Fruit fly (Drosophila melanogaster) whole organism, prepupa: ENCODE measurements around the gene CG13599.

ENCODE experiments used
- Blimp-1 ChIP-seq: fragments of 200-800 bp; sonication (Bioruptor generic); optimal IDR thresholded peaks from 3 replicates; lab custom pipeline; 2017; ENCODE audit warnings: missing biosample characterization, missing genetic modification characterization, mild to moderate bottlenecking, moderate library complexity, missing genetic modification reagents
- CG10669 ChIP-seq: fragments of 200-800 bp; sonication (Bioruptor generic); optimal IDR thresholded peaks from 3 replicates; lab custom pipeline; 2018; ENCODE audit warnings: missing biosample characterization, mild to moderate bottlenecking, missing genetic modification characterization, moderate library complexity
- CG11294 ChIP-seq: fragments of 200-800 bp; sonication (Bioruptor generic); IDR thresholded peaks from 2 replicates; pipeline ENCODE4 v1.3.6; 2022; ENCODE audit warnings: missing biosample characterization, missing genetic modification characterization
- CG11762 ChIP-seq: fragments of 200-800 bp; sonication (Bioruptor generic); optimal IDR thresholded peaks from 3 replicates; lab custom pipeline; 2016; ENCODE audit warnings: missing biosample characterization, missing genetic modification characterization; ENCODE audit not compliant: insufficient read depth
- CG15336 ChIP-seq: fragments of 200-800 bp; sonication (Bioruptor generic); IDR thresholded peaks from 2 replicates; pipeline ENCODE4 v1.3.6; 2022; ENCODE audit warnings: missing biosample characterization, missing genetic modification characterization
- CG3032 ChIP-seq: fragments of 200-800 bp; optimal IDR thresholded peaks from 2 replicates; lab custom pipeline; 2019; ENCODE audit warnings: missing biosample characterization, mild to moderate bottlenecking, missing genetic modification characterization, moderate library complexity
- CG31627 ChIP-seq: fragments of 200-800 bp; sonication (Bioruptor generic); optimal IDR thresholded peaks from 3 replicates; lab custom pipeline; 2016; ENCODE audit warnings: missing biosample characterization, missing genetic modification characterization
- CG32006 ChIP-seq: fragments of 200-800 bp; sonication (Bioruptor generic); optimal IDR thresholded peaks from 3 replicates; lab custom pipeline; 2017; ENCODE audit warnings: missing biosample characterization, mild to moderate bottlenecking, missing genetic modification characterization
- CG34406 ChIP-seq: fragments of 200-800 bp; sonication (Bioruptor generic); optimal IDR thresholded peaks from 3 replicates; lab custom pipeline; 2016; ENCODE audit warnings: missing biosample characterization, missing genetic modification characterization
- CG3919 ChIP-seq: fragments of 200-800 bp; sonication (Bioruptor generic); optimal IDR thresholded peaks from 3 replicates; lab custom pipeline; 2016; ENCODE audit warnings: missing biosample characterization, missing genetic modification characterization
- CG4318 ChIP-seq: fragments of 200-800 bp; sonication (Bioruptor generic); optimal IDR thresholded peaks from 3 replicates; lab custom pipeline; 2017; ENCODE audit warnings: missing biosample characterization, mild to moderate bottlenecking, missing genetic modification characterization
- CG6163 ChIP-seq: fragments of 200-800 bp; sonication (Bioruptor generic); IDR thresholded peaks from 3 replicates; pipeline ENCODE4 v1.3.6; 2022; ENCODE audit warnings: missing biosample characterization, missing genetic modification characterization
- CG6276 ChIP-seq: fragments of 200-800 bp; sonication (Bioruptor generic); optimal IDR thresholded peaks from 2 replicates; lab custom pipeline; 2017; ENCODE audit warnings: missing biosample characterization, mild to moderate bottlenecking, missing genetic modification characterization
- CG6792 ChIP-seq: fragments of 200-800 bp; sonication (Bioruptor generic); optimal IDR thresholded peaks from 3 replicates; lab custom pipeline; 2016; ENCODE audit warnings: missing biosample characterization, missing genetic modification characterization
- CG6808 ChIP-seq: fragments of 200-800 bp; sonication (Bioruptor generic); optimal IDR thresholded peaks from 3 replicates; lab custom pipeline; 2017; ENCODE audit warnings: missing biosample characterization, missing genetic modification characterization, mild to moderate bottlenecking, moderate library complexity, missing genetic modification reagents
- CG6854 ChIP-seq: fragments of 200-800 bp; sonication (Bioruptor generic); optimal IDR thresholded peaks from 2 replicates; lab custom pipeline; 2017; ENCODE audit warnings: missing biosample characterization, mild to moderate bottlenecking, missing genetic modification characterization
- CG7368 ChIP-seq: fragments of 200-800 bp; sonication (Bioruptor generic); optimal IDR thresholded peaks from 3 replicates; lab custom pipeline; 2016; ENCODE audit warnings: missing biosample characterization, missing genetic modification characterization
- CG8119 ChIP-seq: fragments of 200-800 bp; sonication (Bioruptor generic); IDR thresholded peaks from 3 replicates; pipeline ENCODE4 v1.3.6; 2022; ENCODE audit warnings: missing biosample characterization, missing genetic modification characterization
- CG8632 ChIP-seq: fragments of 200-800 bp; sonication (Bioruptor generic); optimal IDR thresholded peaks from 3 replicates; lab custom pipeline; 2016; ENCODE audit warnings: missing biosample characterization, missing genetic modification characterization
- Eip75B ChIP-seq: fragments of 200-800 bp; sonication (Bioruptor generic); optimal IDR thresholded peaks from 3 replicates; lab custom pipeline; 2016; ENCODE audit warnings: missing biosample characterization, missing genetic modification characterization
- Eip78C ChIP-seq: fragments of 200-800 bp; sonication (Bioruptor generic); peaks from one replicate; lab custom pipeline; 2016; ENCODE audit warnings: missing biosample characterization, missing genetic modification characterization
- Eip93F ChIP-seq: fragments of 200-800 bp; sonication (Bioruptor generic); optimal IDR thresholded peaks from 2 replicates; lab custom pipeline; 2016; ENCODE audit warnings: missing biosample characterization, mild to moderate bottlenecking, missing genetic modification characterization
- Ets21C ChIP-seq: fragments of 200-800 bp; sonication (Bioruptor generic); optimal IDR thresholded peaks from 3 replicates; lab custom pipeline; 2016; ENCODE audit warnings: missing biosample characterization, missing genetic modification characterization
- Ets96B ChIP-seq: fragments of 200-800 bp; optimal IDR thresholded peaks from 2 replicates; lab custom pipeline; 2019; ENCODE audit warnings: missing biosample characterization, mild to moderate bottlenecking, missing genetic modification characterization, moderate library complexity
- Hr38 ChIP-seq: sonication (Bioruptor generic); optimal IDR thresholded peaks from 2 replicates; lab custom pipeline; 2016; ENCODE audit warnings: missing biosample characterization, missing genetic modification characterization
- Hr39 ChIP-seq: fragments of 200-800 bp; sonication (Bioruptor generic); optimal IDR thresholded peaks from 2 replicates; lab custom pipeline; 2016; ENCODE audit warnings: missing biosample characterization, missing genetic modification characterization
- Hr4 ChIP-seq: fragments of 200-800 bp; sonication (Bioruptor generic); optimal IDR thresholded peaks from 3 replicates; lab custom pipeline; 2016; ENCODE audit warnings: missing biosample characterization, missing genetic modification characterization
- Lpt ChIP-seq: fragments of 200-800 bp; sonication (Bioruptor generic); optimal IDR thresholded peaks from 3 replicates; lab custom pipeline; 2016; ENCODE audit warnings: missing biosample characterization, missing genetic modification characterization
- Met ChIP-seq: fragments of 200-800 bp; sonication (Bioruptor generic); optimal IDR thresholded peaks from 3 replicates; lab custom pipeline; 2016; ENCODE audit warnings: missing biosample characterization, missing genetic modification characterization
- Smox ChIP-seq: fragments of 200-800 bp; sonication (Bioruptor generic); optimal IDR thresholded peaks from 3 replicates; lab custom pipeline; 2016; ENCODE audit warnings: missing biosample characterization, missing genetic modification characterization
- Sox102F ChIP-seq: fragments of 200-800 bp; sonication (Bioruptor generic); optimal IDR thresholded peaks from 2 replicates; lab custom pipeline; 2016; ENCODE audit warnings: missing biosample characterization, mild to moderate bottlenecking, missing genetic modification characterization
- Sox14 ChIP-seq: fragments of 200-800 bp; sonication (Bioruptor generic); optimal IDR thresholded peaks from 3 replicates; lab custom pipeline; 2016; ENCODE audit warnings: missing biosample characterization, missing genetic modification characterization
- Sox15 ChIP-seq: fragments of 200-800 bp; sonication (Bioruptor generic); optimal IDR thresholded peaks from 3 replicates; lab custom pipeline; 2016; ENCODE audit warnings: missing biosample characterization, missing genetic modification characterization
- achi ChIP-seq: fragments of 200-800 bp; sonication (Bioruptor generic); optimal IDR thresholded peaks from 3 replicates; lab custom pipeline; 2016; ENCODE audit warnings: missing biosample characterization, missing genetic modification characterization
- cyc ChIP-seq: fragments of 200-800 bp; sonication (Bioruptor generic); optimal IDR thresholded peaks from 3 replicates; lab custom pipeline; 2016; ENCODE audit warnings: missing biosample characterization, missing genetic modification characterization
- dsx ChIP-seq: fragments of 200-800 bp; optimal IDR thresholded peaks from 3 replicates; lab custom pipeline; 2019; ENCODE audit warnings: missing biosample characterization, mild to moderate bottlenecking, missing genetic modification characterization, moderate library complexity; ENCODE audit not compliant: poor library complexity, severe bottlenecking
- eg ChIP-seq: fragments of 200-800 bp; sonication (Bioruptor generic); IDR thresholded peaks from 3 replicates; pipeline ENCODE4 v1.3.6; 2022; ENCODE audit warnings: missing biosample characterization, missing genetic modification characterization
- esn ChIP-seq: fragments of 200-800 bp; sonication (Bioruptor generic); optimal IDR thresholded peaks from 2 replicates; lab custom pipeline; 2016; ENCODE audit warnings: missing biosample characterization, mild to moderate bottlenecking, missing genetic modification characterization, moderate library complexity
- fd59A ChIP-seq: fragments of 200-800 bp; sonication (Bioruptor generic); optimal IDR thresholded peaks from 2 replicates; lab custom pipeline; 2017; ENCODE audit warnings: missing biosample characterization, mild to moderate bottlenecking, missing genetic modification characterization, missing genetic modification reagents
- fd85E ChIP-seq: fragments of 200-800 bp; sonication (Bioruptor generic); optimal IDR thresholded peaks from 3 replicates; lab custom pipeline; 2016; ENCODE audit warnings: missing biosample characterization, missing genetic modification characterization
- fkh ChIP-seq: fragments of 200-800 bp; sonication (Bioruptor generic); optimal IDR thresholded peaks from 3 replicates; lab custom pipeline; 2017; ENCODE audit warnings: missing biosample characterization, mild to moderate bottlenecking, missing genetic modification characterization, moderate library complexity
- lz ChIP-seq: fragments of 200-800 bp; sonication (Bioruptor generic); optimal IDR thresholded peaks from 3 replicates; lab custom pipeline; 2016; ENCODE audit warnings: missing biosample characterization, missing genetic modification characterization
- net ChIP-seq: fragments of 200-800 bp; sonication (Bioruptor generic); optimal IDR thresholded peaks from 3 replicates; lab custom pipeline; 2016; ENCODE audit warnings: missing biosample characterization, missing genetic modification characterization
- spab ChIP-seq: fragments of 200-800 bp; sonication (Bioruptor generic); optimal IDR thresholded peaks from 2 replicates; lab custom pipeline; 2017; ENCODE audit warnings: missing biosample characterization, mild to moderate bottlenecking, missing genetic modification characterization, missing genetic modification reagents
- ss ChIP-seq, 2 experiments: fragments of 200-800 bp; sonication (Bioruptor generic); optimal IDR thresholded peaks; 2 replicates in 1 of 2; 3 replicates in 1 of 2; lab custom pipeline; 2017 to 2018; ENCODE audit warnings: mild to moderate bottlenecking in 2 of 2, missing biosample characterization in 2 of 2, missing genetic modification characterization in 2 of 2, moderate library complexity in 1 of 2
- svp ChIP-seq: fragments of 200-800 bp; sonication (Bioruptor generic); peaks from one replicate; lab custom pipeline; 2016; ENCODE audit warnings: missing biosample characterization, missing genetic modification characterization
- topi ChIP-seq: fragments of 200-800 bp; sonication (Bioruptor generic); optimal IDR thresholded peaks from 3 replicates; lab custom pipeline; 2016; ENCODE audit warnings: missing biosample characterization, missing genetic modification characterization

Gene CG13599

dm6 chr3R:23955380-23955779 lies 23.9 kb downstream of the CG13599 start:
- TF ChIP-seq CG7368 (GFP tag; lab: Kevin White, UChicago) (no peak), Lpt (GFP tag; lab: Kevin White, UChicago) (peak; percentile 20), svp (GFP tag; lab: Kevin White, UChicago) (peak; percentile 46), Sox102F (peak; percentile 17), Ets21C (GFP tag; lab: Kevin White, UChicago) (no peak), CG8119 (GFP tag; lab: Robert Waterston, UW) (peak; percentile 29; the same call in 1 of the 3 replicates), CG6854 (GFP tag; lab: Kevin White, UChicago) (peak; percentile 56), Eip75B (GFP tag; lab: Kevin White, UChicago) (peak; percentile 30), dsx (peak; percentile 57), CG34406 (no peak), topi (GFP tag; lab: Kevin White, UChicago) (peak; percentile 21), CG6163 (peak; percentile 41; the same call in 1 of the 3 replicates), CG32006 (GFP tag; lab: Kevin White, UChicago) (no peak), Sox14 (GFP tag; lab: Kevin White, UChicago) (no peak), Hr38 (GFP tag; lab: Kevin White, UChicago) (no peak), fkh (no peak), CG15336 (peak; percentile 55; the same call in 1 of the 2 replicates), ss (GFP tag; optimal IDR thresholded peaks at IDR 0.05; lab: Kevin White, UChicago) (peak in 1 of 2 experiments; percentile 24), esn (peak; percentile 23), Hr39 (GFP tag; lab: Kevin White, UChicago) (no peak), CG6276 (GFP tag; lab: Kevin White, UChicago) (no peak), fd85E (GFP tag; lab: Kevin White, UChicago) (no peak), lz (GFP tag; lab: Kevin White, UChicago) (no peak), CG4318 (GFP tag; lab: Kevin White, UChicago) (no peak), Sox15 (GFP tag; lab: Kevin White, UChicago) (no peak), CG11762 (no peak), Blimp-1 (GFP tag; lab: Kevin White, UChicago) (peak; percentile 90), CG6808 (no peak), Ets96B (tag; lab: Kevin White, UChicago) (no peak), CG3919 (GFP tag; lab: Kevin White, UChicago) (peak; percentile 41), CG10669 (GFP tag; lab: Kevin White, UChicago) (no peak), Met (GFP tag; lab: Kevin White, UChicago) (no peak), Eip78C (peak; percentile 81), eg (GFP tag; lab: Robert Waterston, UW) (peak; percentile 17; the same call in 1 of the 3 replicates)

DNA sequence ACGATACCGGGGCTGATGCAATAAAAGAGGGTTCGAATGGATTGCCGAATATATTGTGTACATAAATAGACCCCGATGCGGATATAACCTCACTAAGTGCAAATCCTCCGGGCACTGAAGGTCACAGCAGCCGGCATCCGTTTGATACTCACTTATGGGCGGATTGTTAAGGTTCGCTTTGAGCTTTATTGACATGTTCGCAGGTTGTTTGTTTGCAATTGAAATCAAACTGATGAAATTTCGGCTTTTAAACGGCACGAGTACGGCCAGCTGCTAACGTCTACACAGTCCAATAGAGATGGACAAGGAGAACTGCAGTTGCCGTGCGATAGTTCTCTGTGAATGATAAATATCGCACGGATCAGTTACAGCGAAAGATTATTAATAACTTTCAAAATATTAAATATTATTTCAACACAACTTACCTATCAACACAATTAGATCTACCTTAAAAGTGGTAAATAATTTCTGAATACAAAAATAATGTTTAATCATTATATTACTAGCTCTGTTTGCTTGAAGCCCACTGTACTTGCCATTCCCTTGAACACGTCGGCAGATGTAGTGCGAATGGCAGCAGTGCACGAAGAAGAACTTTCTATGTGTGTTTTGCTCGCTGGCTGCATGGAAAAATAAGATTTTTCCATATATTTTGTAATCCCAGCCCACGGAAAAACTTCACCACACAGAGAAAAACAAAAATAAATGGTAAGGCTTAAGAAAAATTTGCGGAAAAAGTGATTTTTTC lies 26.8 kb downstream of the CG13599 start, which contains the start of the genes GluProRS and AP-1sigma:
GluProRS (minus strand) TSS at position 301 of the 748 bp plus-strand sequence.
AP-1sigma (plus strand) TSS at position 561 of the 748 bp plus-strand sequence.
- TF ChIP-seq ss (GFP tag; optimal IDR thresholded peaks at IDR 0.05; lab: Kevin White, UChicago) (peak; percentile 20 to 65), Eip78C (peak; percentile 95), Sox102F (peak; percentile 82), Sox15 (GFP tag; lab: Kevin White, UChicago) (peak; percentile 81), achi (GFP tag; lab: Kevin White, UChicago) (peak; percentile 79), Smox (GFP tag; lab: Kevin White, UChicago) (peak; percentile 88), lz (GFP tag; lab: Kevin White, UChicago) (peak; percentile 92), spab (GFP tag; lab: Kevin White, UChicago) (peak; percentile 58), Hr4 (GFP tag; lab: Kevin White, UChicago) (peak; percentile 87), CG32006 (GFP tag; lab: Kevin White, UChicago) (peak; percentile 85), fd59A (peak; percentile 59), CG31627 (GFP tag; lab: Kevin White, UChicago) (peak; percentile 91), Hr39 (GFP tag; lab: Kevin White, UChicago) (peak; percentile 89), Eip93F (GFP tag; lab: Kevin White, UChicago) (peak; percentile 57), CG8632 (GFP tag; lab: Kevin White, UChicago) (peak; percentile 63), Lpt (GFP tag; lab: Kevin White, UChicago) (peak; percentile 62), CG3032 (tag; lab: Kevin White, UChicago) (peak; percentile 86), CG4318 (GFP tag; lab: Kevin White, UChicago) (peak; percentile 77), dsx (peak; percentile 76), CG34406 (peak; percentile 65), CG6808 (peak; percentile 67), CG6792 (GFP tag; lab: Kevin White, UChicago) (peak; percentile 83), CG11294 (peak; percentile 91), esn (peak; percentile 93), Eip75B (GFP tag; lab: Kevin White, UChicago) (peak; percentile 87), CG15336 (peak; percentile 90), cyc (peak; percentile 89), net (peak; percentile 82), eg (GFP tag; lab: Robert Waterston, UW) (peak; percentile 97)
